Worm (Caenorhabditis elegans): Measurements from ENCODE around the gene Y57A10B.7.

DNA sequence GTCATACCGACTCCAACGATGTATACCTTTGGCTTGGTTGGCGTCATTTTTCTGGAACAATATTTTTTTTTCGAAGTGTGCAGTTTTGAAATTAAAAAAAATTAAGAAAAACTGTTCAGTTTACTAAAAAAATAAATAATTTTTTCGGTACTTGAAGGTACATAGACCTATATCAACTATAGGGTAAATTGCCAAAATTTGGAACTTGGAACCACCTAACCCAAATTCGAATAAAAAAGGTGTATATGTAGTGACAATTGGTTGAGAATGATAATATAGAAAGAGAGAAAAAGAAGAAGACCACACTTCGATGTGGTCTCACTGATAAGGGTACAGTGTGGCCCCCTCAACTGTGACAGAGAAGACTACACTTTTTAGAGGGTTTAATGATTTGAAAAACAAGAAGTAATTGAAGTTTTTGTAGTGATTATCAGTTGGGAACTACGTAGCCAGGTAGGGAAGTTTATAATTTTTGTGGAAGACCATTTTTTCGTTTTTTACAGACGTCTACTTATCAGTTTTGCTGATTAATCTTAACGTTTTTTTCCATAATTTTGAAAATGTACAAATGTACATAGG, 32.1 kb upstream of the Y57A10B.7 start, which contains the start of gene daf-22:
- TF ChIP-seq ceh-91 (GFP tag; IDR thresholded peaks at IDR 0.05): no peak
- no peak for TF ChIP-seq snpc-1.3 (tag; optimal IDR thresholded peaks at IDR 0.05; ENCODE audit: insufficient read depth)
- TF ChIP-seq ztf-25 (GFP tag; IDR thresholded peaks at IDR 0.05): no peak
- TF ChIP-seq dpl-1 (GFP tag; optimal IDR thresholded peaks at IDR 0.05): no peak
- no peak for TF ChIP-seq F49E8.2 (tag; optimal IDR thresholded peaks at IDR 0.05; ENCODE audit: insufficient read depth)
- no peak for TF ChIP-seq egl-44 (GFP tag; IDR thresholded peaks at IDR 0.05)

Measured in whole organism, young adult.